Fruit fly (Drosophila melanogaster): Measurements from ENCODE around the gene CG43092.

DNA sequence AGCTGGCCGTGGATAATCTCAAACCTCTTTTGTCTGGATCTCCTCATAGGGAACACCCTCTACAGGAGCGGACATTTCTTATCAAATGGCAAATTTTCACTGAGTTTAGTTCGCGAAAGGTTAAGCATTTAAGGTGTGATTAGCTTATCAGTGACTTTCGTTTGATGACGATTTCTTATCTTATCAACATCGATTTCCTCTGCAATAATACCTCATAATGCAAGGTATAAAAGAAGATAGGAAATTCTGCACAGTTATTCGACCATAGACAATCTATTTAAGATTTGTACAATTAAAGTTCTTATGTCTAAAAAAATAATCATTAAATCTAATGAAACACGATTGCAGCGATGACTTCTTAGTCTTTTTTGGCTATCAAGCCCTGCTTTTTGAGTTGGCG is 35.7 kb downstream of the CG43092 start, which contains the start of gene Takl2:
- TF ChIP-seq CTCF (optimal IDR thresholded peaks at IDR 0.05) (no peak), CG8478 (optimal IDR thresholded peaks at IDR 0.05) (no peak)
